Worm (Caenorhabditis elegans): Measurements from ENCODE around the gene srbc-5.

DNA sequence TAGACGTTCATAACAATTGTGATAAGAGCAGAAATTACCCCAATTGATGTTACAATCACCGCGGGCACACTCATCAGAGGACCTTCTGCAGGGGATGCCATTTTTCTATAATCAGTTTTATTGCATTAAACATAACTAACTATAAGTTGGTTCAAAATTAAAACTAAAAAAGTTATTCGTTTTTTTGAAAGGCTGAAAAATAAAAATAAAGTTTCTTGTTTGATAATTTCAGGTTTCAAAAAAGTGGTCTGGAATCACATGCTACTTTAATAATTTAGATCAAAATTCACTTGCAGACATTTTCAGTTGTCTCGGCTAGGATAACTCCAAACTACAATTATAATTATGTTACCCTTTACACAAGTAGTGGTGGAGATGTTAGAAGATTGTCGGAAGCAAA, 41.7 kb downstream of the srbc-5 start, which contains the start of gene srbc-1:
- no peak for TF ChIP-seq flt-1 (GFP tag; IDR thresholded peaks at IDR 0.05)
- no peak for TF ChIP-seq hmg-4 (GFP tag; optimal IDR thresholded peaks at IDR 0.05)
- no peak for TF ChIP-seq ama-1 (optimal IDR thresholded peaks at IDR 0.05)
- no peak for TF ChIP-seq sea-1 (GFP tag; conservative IDR thresholded peaks at IDR 0.05)
- no peak for TF ChIP-seq ets-7 (tag; optimal IDR thresholded peaks at IDR 0.05)
- no peak for TF ChIP-seq hnd-1 (tag; optimal IDR thresholded peaks at IDR 0.05)

All from whole organism, early embryonic.